Fruit fly (Drosophila melanogaster) whole organism, embryonic: ENCODE data around the gene BORCS6.
A peak's percentile ranks its signal among the peaks of the same experiment; 100 is the strongest.

Experiments
- ATbp ChIP-seq: fragments of 200-800 bp; sonication (Bioruptor generic); optimal IDR thresholded peaks from 2 replicates; lab custom pipeline; 2017; ENCODE audit warnings: missing biosample characterization, mild to moderate bottlenecking, missing genetic modification characterization, missing genetic modification reagents
- Aef1 ChIP-seq: fragments of 200-800 bp; sonication (Bioruptor generic); IDR thresholded peaks from 3 replicates; pipeline ENCODE4 v1.3.6; 2022; ENCODE audit warnings: missing biosample characterization, missing genetic modification characterization
- Antp ChIP-seq: fragments of 200-800 bp; sonication (Bioruptor generic); optimal IDR thresholded peaks from 3 replicates; lab custom pipeline; 2016; ENCODE audit warnings: missing biosample characterization, missing genetic modification characterization
- Asciz ChIP-seq: fragments of 200-800 bp; sonication (Bioruptor generic); optimal IDR thresholded peaks from 2 replicates; lab custom pipeline; 2017; ENCODE audit warnings: missing biosample characterization, mild to moderate bottlenecking, missing genetic modification characterization, missing genetic modification reagents
- CG10321 ChIP-seq: fragments of 200-800 bp; sonication (Bioruptor generic); IDR thresholded peaks from 2 replicates; pipeline ENCODE4 v1.3.6; 2022; ENCODE audit warnings: missing biosample characterization, missing genetic modification characterization
- CG10565 ChIP-seq: fragments of 200-800 bp; sonication (Bioruptor generic); optimal IDR thresholded peaks from 3 replicates; lab custom pipeline; 2016; ENCODE audit warnings: missing biosample characterization, mild to moderate bottlenecking, missing genetic modification characterization
- CG12391 ChIP-seq: fragments of 200-800 bp; sonication (Bioruptor generic); optimal IDR thresholded peaks from 3 replicates; lab custom pipeline; 2018; ENCODE audit warnings: missing biosample characterization, mild to moderate bottlenecking, missing genetic modification characterization, moderate library complexity
- CG14710 ChIP-seq: fragments of 200-800 bp; sonication (Bioruptor generic); optimal IDR thresholded peaks from 3 replicates; lab custom pipeline; 2019; ENCODE audit warnings: missing biosample characterization, mild to moderate bottlenecking, missing genetic modification characterization, moderate library complexity
- CG15011 ChIP-seq: fragments of 200-800 bp; sonication (Bioruptor generic); optimal IDR thresholded peaks from 3 replicates; lab custom pipeline; 2018; ENCODE audit warnings: missing biosample characterization, mild to moderate bottlenecking, missing genetic modification characterization
- CG15601 ChIP-seq: fragments of 200-800 bp; sonication (Bioruptor generic); optimal IDR thresholded peaks from 3 replicates; lab custom pipeline; 2019; ENCODE audit warnings: missing biosample characterization, mild to moderate bottlenecking, missing genetic modification characterization, moderate library complexity
- CG1603 ChIP-seq: fragments of 200-800 bp; sonication (Bioruptor generic); optimal IDR thresholded peaks from 2 replicates; lab custom pipeline; 2019; ENCODE audit warnings: missing biosample characterization, mild to moderate bottlenecking, missing genetic modification characterization, moderate library complexity
- CG18262 ChIP-seq: fragments of 200-800 bp; optimal IDR thresholded peaks from 3 replicates; lab custom pipeline; 2019; ENCODE audit warnings: missing biosample characterization, mild to moderate bottlenecking, missing genetic modification characterization, moderate library complexity
- CG2678 ChIP-seq: fragments of 200-800 bp; sonication (Bioruptor generic); optimal IDR thresholded peaks from 3 replicates; lab custom pipeline; 2019; ENCODE audit warnings: missing biosample characterization, mild to moderate bottlenecking, missing genetic modification characterization, moderate library complexity
- CG31388 ChIP-seq: fragments of 200-800 bp; sonication (Bioruptor generic); optimal IDR thresholded peaks from 2 replicates; lab custom pipeline; 2016; ENCODE audit warnings: missing biosample characterization, missing genetic modification characterization
- CG34224 ChIP-seq: fragments of 200-800 bp; sonication (Bioruptor generic); IDR thresholded peaks from 3 replicates; pipeline ENCODE4 v1.3.6; 2022; ENCODE audit warnings: missing biosample characterization, missing genetic modification characterization; ENCODE audit not compliant: partially characterized antibody
- CG34422 ChIP-seq: fragments of 200-800 bp; sonication (Bioruptor generic); IDR thresholded peaks from 3 replicates; pipeline ENCODE4 v1.3.6; 2022; ENCODE audit warnings: missing biosample characterization, missing genetic modification characterization
- CG43689 ChIP-seq: fragments of 200-800 bp; sonication (Bioruptor generic); IDR thresholded peaks from 2 replicates; pipeline ENCODE4 v1.3.6; 2022; ENCODE audit warnings: missing biosample characterization, missing genetic modification characterization
- CG4730 ChIP-seq: fragments of 200-800 bp; sonication (Bioruptor generic); IDR thresholded peaks from 2 replicates; pipeline ENCODE4 v1.3.6; 2022; ENCODE audit warnings: missing biosample characterization, missing genetic modification characterization
- CG7963 ChIP-seq: fragments of 200-800 bp; sonication (Bioruptor generic); IDR thresholded peaks from 3 replicates; pipeline ENCODE4 v1.3.6; 2022; ENCODE audit warnings: missing biosample characterization, missing genetic modification characterization; ENCODE audit not compliant: partially characterized antibody
- CG8359 ChIP-seq: fragments of 200-800 bp; sonication (Bioruptor generic); optimal IDR thresholded peaks from 2 replicates; lab custom pipeline; 2017; ENCODE audit warnings: missing biosample characterization, mild to moderate bottlenecking, missing genetic modification characterization, borderline replicate concordance
- Camta ChIP-seq: fragments of 200-800 bp; sonication (Bioruptor generic); optimal IDR thresholded peaks from 2 replicates; lab custom pipeline; 2016; ENCODE audit warnings: missing biosample characterization, missing genetic modification characterization
- Chrac-16 ChIP-seq: fragments of 200-800 bp; sonication (Bioruptor generic); optimal IDR thresholded peaks from 3 replicates; lab custom pipeline; 2016; ENCODE audit warnings: missing biosample characterization, missing genetic modification characterization
- Doc3 ChIP-seq: fragments of 200-800 bp; sonication (Bioruptor generic); IDR thresholded peaks from 3 replicates; pipeline ENCODE4 v1.3.6; 2022; ENCODE audit warnings: missing biosample characterization, missing genetic modification characterization; ENCODE audit not compliant: partially characterized antibody
- Oli ChIP-seq: fragments of 200-800 bp; sonication (Bioruptor generic); optimal IDR thresholded peaks from 2 replicates; lab custom pipeline; 2018; ENCODE audit warnings: missing biosample characterization, mild to moderate bottlenecking, missing genetic modification characterization, moderate library complexity
- Ravus ChIP-seq: fragments of 200-800 bp; sonication (Bioruptor generic); IDR thresholded peaks from 2 replicates; pipeline ENCODE4 v1.3.6; 2022; ENCODE audit warnings: missing biosample characterization, missing genetic modification characterization
- Sry-δ ChIP-seq: fragments of 200-800 bp; sonication (Bioruptor generic); optimal IDR thresholded peaks from 2 replicates; lab custom pipeline; 2016; ENCODE audit warnings: missing biosample characterization, missing genetic modification characterization
- amos ChIP-seq: fragments of 200-800 bp; sonication (Bioruptor generic); IDR thresholded peaks from 2 replicates; pipeline ENCODE4 v1.3.6; 2022; ENCODE audit warnings: missing biosample characterization, missing genetic modification characterization; ENCODE audit not compliant: partially characterized antibody
- ato ChIP-seq: fragments of 200-800 bp; sonication (Bioruptor generic); IDR thresholded peaks from 2 replicates; pipeline ENCODE4 v1.3.6; 2022; ENCODE audit warnings: missing biosample characterization, missing genetic modification characterization; ENCODE audit not compliant: partially characterized antibody
- bbx ChIP-seq: fragments of 200-800 bp; sonication (Bioruptor generic); IDR thresholded peaks from 2 replicates; pipeline ENCODE4 v1.3.6; 2022; ENCODE audit warnings: missing biosample characterization, missing genetic modification characterization; ENCODE audit not compliant: partially characterized antibody
- cg ChIP-seq: fragments of 200-800 bp; sonication (Bioruptor generic); optimal IDR thresholded peaks from 3 replicates; lab custom pipeline; 2019; ENCODE audit warnings: missing biosample characterization, mild to moderate bottlenecking, missing genetic modification characterization, moderate library complexity
- corto ChIP-seq: fragments of 200-800 bp; sonication (Bioruptor generic); optimal IDR thresholded peaks from 2 replicates; lab custom pipeline; 2016; ENCODE audit warnings: missing biosample characterization, mild to moderate bottlenecking, missing genetic modification characterization, moderate library complexity
- dimm ChIP-seq: fragments of 200-800 bp; sonication (Bioruptor generic); IDR thresholded peaks from 2 replicates; pipeline ENCODE4 v1.3.6; 2022; ENCODE audit warnings: missing biosample characterization, missing genetic modification characterization
- esg ChIP-seq: fragments of 200-800 bp; sonication (Bioruptor generic); conservative IDR thresholded peaks from 2 replicates; pipeline ENCODE4 v1.3.6; 2022; ENCODE audit warnings: missing biosample characterization, missing genetic modification characterization
- fd96Cb ChIP-seq: fragments of 200-800 bp; sonication (Bioruptor generic); optimal IDR thresholded peaks from 2 replicates; lab custom pipeline; 2018; ENCODE audit warnings: missing biosample characterization, mild to moderate bottlenecking, missing genetic modification characterization, moderate library complexity
- gsb ChIP-seq: fragments of 200-800 bp; sonication (Bioruptor generic); IDR thresholded peaks from 2 replicates; pipeline ENCODE4 v1.3.6; 2022; ENCODE audit warnings: missing biosample characterization, missing genetic modification characterization
- hb ChIP-seq: fragments of 200-800 bp; sonication (Bioruptor generic); IDR thresholded peaks from 3 replicates; pipeline ENCODE4 v1.3.6; 2022; ENCODE audit warnings: missing biosample characterization, missing genetic modification characterization; ENCODE audit not compliant: partially characterized antibody
- knrl ChIP-seq: fragments of 200-800 bp; sonication (Bioruptor generic); IDR thresholded peaks from 3 replicates; pipeline ENCODE4 v1.3.6; 2022; ENCODE audit warnings: missing biosample characterization, missing genetic modification characterization; ENCODE audit not compliant: partially characterized antibody
- lilli ChIP-seq: fragments of 200-800 bp; sonication (Bioruptor generic); optimal IDR thresholded peaks from 3 replicates; lab custom pipeline; 2016; ENCODE audit warnings: missing biosample characterization, missing genetic modification characterization
- onecut ChIP-seq: fragments of 200-800 bp; sonication (Bioruptor generic); IDR thresholded peaks from 2 replicates; pipeline ENCODE4 v1.3.6; 2022; ENCODE audit warnings: missing biosample characterization, missing genetic modification characterization
- pb ChIP-seq: fragments of 200-800 bp; sonication (Bioruptor generic); optimal IDR thresholded peaks from 3 replicates; lab custom pipeline; 2016; ENCODE audit warnings: missing biosample characterization, missing genetic modification characterization
- row ChIP-seq: fragments of 200-800 bp; sonication (Bioruptor generic); IDR thresholded peaks from 3 replicates; pipeline ENCODE4 v1.3.6; 2022; ENCODE audit warnings: missing biosample characterization, missing genetic modification characterization
- sens ChIP-seq: fragments of 200-800 bp; sonication (Bioruptor generic); peaks from one replicate; lab custom pipeline; 2016; ENCODE audit warnings: missing biosample characterization, missing genetic modification characterization
- sim ChIP-seq: fragments of 200-800 bp; sonication (Bioruptor generic); IDR thresholded peaks from 2 replicates; pipeline ENCODE4 v1.3.6; 2022; ENCODE audit warnings: missing biosample characterization, missing genetic modification characterization
- slou ChIP-seq: fragments of 200-800 bp; sonication (Bioruptor generic); optimal IDR thresholded peaks from 3 replicates; lab custom pipeline; 2016; ENCODE audit warnings: missing biosample characterization, missing genetic modification characterization
- stc ChIP-seq: fragments of 200-800 bp; sonication (Bioruptor generic); IDR thresholded peaks from 2 replicates; pipeline ENCODE4 v1.3.6; 2022; ENCODE audit warnings: missing biosample characterization, missing genetic modification characterization
- stwl ChIP-seq: fragments of 200-800 bp; sonication (Bioruptor generic); optimal IDR thresholded peaks from 3 replicates; lab custom pipeline; 2018; ENCODE audit warnings: missing biosample characterization, mild to moderate bottlenecking, missing genetic modification characterization, moderate library complexity
- vnd ChIP-seq: fragments of 200-800 bp; sonication (Bioruptor generic); IDR thresholded peaks from 3 replicates; pipeline ENCODE4 v1.3.6; 2022; ENCODE audit warnings: missing biosample characterization, missing genetic modification characterization; ENCODE audit not compliant: partially characterized antibody
- vvl ChIP-seq: fragments of 200-800 bp; sonication (Bioruptor generic); IDR thresholded peaks from 2 replicates; pipeline ENCODE4 v1.3.6; 2022; ENCODE audit warnings: missing biosample characterization, missing genetic modification characterization
- zf30C ChIP-seq: fragments of 200-800 bp; sonication (Bioruptor generic); optimal IDR thresholded peaks from 3 replicates; lab custom pipeline; 2018; ENCODE audit warnings: missing biosample characterization, mild to moderate bottlenecking, missing genetic modification characterization

The BORCS6 gene

dm6 chr3L:565964-566627 lies 25.4 kb downstream of the BORCS6 start:
- TF ChIP-seq amos (GFP tag; lab: Robert Waterston, UW) (no peak), Antp (GFP tag; lab: Kevin White, UChicago) (no peak), stc (no peak), ATbp (peak; percentile 41), Chrac-16 (no peak), Doc3 (GFP tag; lab: Robert Waterston, UW) (no peak), CG43689 (GFP tag; lab: Robert Waterston, UW) (no peak), slou (no peak), sim (no peak), CG15011 (no peak), CG8359 (GFP tag; lab: Kevin White, UChicago) (peak; percentile 9), zf30C (GFP tag; lab: Kevin White, UChicago) (peak; percentile 16), CG34224 (no peak), vnd (GFP tag; lab: Robert Waterston, UW) (no peak), sens (peak; percentile 90), hb (GFP tag; lab: Robert Waterston, UW) (no peak), Aef1 (GFP tag; lab: Robert Waterston, UW) (no peak), onecut (GFP tag; lab: Robert Waterston, UW) (peak; percentile 7; the same call in 1 of the 2 replicates), gsb (GFP tag; lab: Robert Waterston, UW) (no peak), CG4730 (GFP tag; lab: Robert Waterston, UW) (no peak), Asciz (GFP tag; lab: Kevin White, UChicago) (peak; percentile 46), Oli (tag; lab: Kevin White, UChicago) (peak; percentile 28), pb (GFP tag; lab: Kevin White, UChicago) (no peak), CG1603 (tag; lab: Kevin White, UChicago) (no peak), Ravus (no peak), CG10321 (GFP tag; lab: Robert Waterston, UW) (no peak), bbx (no peak), Sry-δ (GFP tag; lab: Kevin White, UChicago) (no peak), stwl (tag; lab: Kevin White, UChicago) (no peak), Camta (GFP tag; lab: Kevin White, UChicago) (no peak), dimm (GFP tag; lab: Robert Waterston, UW) (no peak), CG15601 (tag; lab: Kevin White, UChicago) (no peak), CG31388 (GFP tag; lab: Kevin White, UChicago) (no peak), fd96Cb (tag; lab: Kevin White, UChicago) (peak; percentile 41), ato (GFP tag; lab: Robert Waterston, UW) (no peak), CG12391 (peak; percentile 29), corto (GFP tag; lab: Kevin White, UChicago) (no peak), CG14710 (peak; percentile 39), knrl (no peak), CG10565 (GFP tag; lab: Kevin White, UChicago) (no peak), lilli (GFP tag; lab: Kevin White, UChicago) (no peak), row (GFP tag; lab: Robert Waterston, UW) (0 out of 3 replicates have a peak, but pooled peaks have one; percentile 14), CG34422 (GFP tag; lab: Robert Waterston, UW) (no peak), CG2678 (tag; lab: Kevin White, UChicago) (no peak), cg (GFP tag; lab: Kevin White, UChicago) (no peak), esg (GFP tag; lab: Robert Waterston, UW) (no peak), CG7963 (GFP tag; lab: Robert Waterston, UW) (no peak), vvl (GFP tag; lab: Robert Waterston, UW) (no peak; the same call in 1 of the 2 replicates), CG18262 (tag; lab: Kevin White, UChicago) (peak; percentile 41)
